Fruit fly (Drosophila melanogaster) whole organism, wandering third instar larva: Measurements from ENCODE around the gene CG9444.

Experiments used
- Abd-B ChIP-seq: fragments of >200 bp; optimal IDR thresholded peaks from 2 replicates; lab custom pipeline; 2017; ENCODE audit warnings: missing biosample characterization, missing genetic modification characterization
- CG32264 ChIP-seq: fragments of 200-800 bp; sonication (Bioruptor generic); optimal IDR thresholded peaks from 2 replicates; lab custom pipeline; 2016; ENCODE audit warnings: missing biosample characterization, missing genetic modification characterization
- CrebA ChIP-seq: fragments of 200-800 bp; sonication (Bioruptor generic); optimal IDR thresholded peaks from 2 replicates; lab custom pipeline; 2016; ENCODE audit warnings: missing biosample characterization, mild to moderate bottlenecking, missing genetic modification characterization, borderline replicate concordance
- Dfd ChIP-seq: fragments of >200 bp; optimal IDR thresholded peaks from 2 replicates; lab custom pipeline; 2017; ENCODE audit warnings: missing biosample characterization, missing genetic modification characterization
- Dif ChIP-seq: fragments of 200-275, 200-300 bp; sonication (Bioruptor generic); optimal IDR thresholded peaks from 2 replicates; lab custom pipeline; 2018; ENCODE audit warnings: missing biosample characterization, missing genetic modification characterization; ENCODE audit not compliant: partially characterized antibody
- HLH106 ChIP-seq: fragments of 200-800 bp; optimal IDR thresholded peaks from 3 replicates; lab custom pipeline; 2019; ENCODE audit warnings: missing biosample characterization, mild to moderate bottlenecking, missing genetic modification characterization, moderate library complexity
- Hnf4 ChIP-seq: fragments of 200-800 bp; sonication (Bioruptor generic); optimal IDR thresholded peaks from 2 replicates; lab custom pipeline; 2016; ENCODE audit warnings: missing biosample characterization, mild to moderate bottlenecking, missing genetic modification characterization
- Hr78 ChIP-seq: fragments of >200 bp; optimal IDR thresholded peaks from 2 replicates; lab custom pipeline; 2017; ENCODE audit warnings: missing biosample characterization, missing genetic modification characterization
- Hr83 ChIP-seq: fragments of 200-300 bp; sonication (Bioruptor generic); optimal IDR thresholded peaks from 2 replicates; lab custom pipeline; 2016; ENCODE audit warnings: missing biosample characterization, mild to moderate bottlenecking, missing genetic modification characterization, moderate library complexity; ENCODE audit not compliant: poor library complexity, severe bottlenecking
- Jra ChIP-seq: sonication (Bioruptor generic); optimal IDR thresholded peaks from 2 replicates; lab custom pipeline; 2016; ENCODE audit warnings: missing biosample characterization, missing genetic modification characterization
- Mio ChIP-seq: sonication (Bioruptor generic); optimal IDR thresholded peaks from 2 replicates; lab custom pipeline; 2016; ENCODE audit warnings: missing biosample characterization, missing genetic modification characterization
- Myc ChIP-seq: fragments of >200 bp; optimal IDR thresholded peaks from 2 replicates; lab custom pipeline; 2017
- N ChIP-seq: fragments of >200 bp; optimal IDR thresholded peaks from 2 replicates; lab custom pipeline; 2018; ENCODE audit warnings: missing biosample characterization, missing external identifiers, missing genetic modification characterization
- OdsH ChIP-seq: fragments of 200-800 bp; sonication (Bioruptor generic); optimal IDR thresholded peaks from 2 replicates; lab custom pipeline; 2016; ENCODE audit warnings: missing biosample characterization, mild to moderate bottlenecking, missing genetic modification characterization
- Rel ChIP-seq, 2 experiments: fragments of 200-800 bp; sonication (Bioruptor generic) in 1 of 2; optimal IDR thresholded peaks; 2 replicates in 1 of 2; 3 replicates in 1 of 2; lab custom pipeline; 2016 to 2019; ENCODE audit warnings: mild to moderate bottlenecking in 2 of 2, missing biosample characterization in 2 of 2, missing genetic modification characterization in 2 of 2, moderate library complexity in 1 of 2
- Sp1 ChIP-seq: fragments of 200-800 bp; sonication (Bioruptor generic); optimal IDR thresholded peaks from 3 replicates; lab custom pipeline; 2019; ENCODE audit warnings: missing biosample characterization, mild to moderate bottlenecking, missing genetic modification characterization, moderate library complexity
- br ChIP-seq: fragments of 200-800 bp; sonication (Bioruptor generic); optimal IDR thresholded peaks from 2 replicates; lab custom pipeline; 2016; ENCODE audit warnings: missing biosample characterization, missing genetic modification characterization
- brk ChIP-seq: fragments of 200-800 bp; sonication (Bioruptor generic); optimal IDR thresholded peaks from 2 replicates; lab custom pipeline; 2016; ENCODE audit warnings: missing biosample characterization, mild to moderate bottlenecking, missing genetic modification characterization
- dl ChIP-seq, 2 experiments: fragments of 175-275, 200-275 bp in 1 of 2; fragments of 200-275 bp in 1 of 2; sonication (Bioruptor generic); optimal IDR thresholded peaks; lab custom pipeline; 2018; ENCODE audit warnings: mild to moderate bottlenecking in 2 of 2, missing biosample characterization in 2 of 2, missing genetic modification characterization in 2 of 2, moderate library complexity in 2 of 2; ENCODE audit not compliant: partially characterized antibody in 2 of 2, insufficient read depth in 1 of 2
- dmrt93B ChIP-seq: fragments of 200-800 bp; sonication (Bioruptor generic); optimal IDR thresholded peaks from 2 replicates; lab custom pipeline; 2018; ENCODE audit warnings: missing biosample characterization, mild to moderate bottlenecking, missing genetic modification characterization
- dsf ChIP-seq: sonication (Bioruptor generic); optimal IDR thresholded peaks from 2 replicates; lab custom pipeline; 2016; ENCODE audit warnings: missing biosample characterization, missing genetic modification characterization, borderline replicate concordance
- ey ChIP-seq: fragments of 200-800 bp; sonication (Bioruptor generic); optimal IDR thresholded peaks from 2 replicates; lab custom pipeline; 2016; ENCODE audit warnings: missing biosample characterization, missing genetic modification characterization
- foxo ChIP-seq, 2 experiments: fragments of 200-800 bp; sonication (Bioruptor generic); optimal IDR thresholded peaks; 2 replicates in 1 of 2; 3 replicates in 1 of 2; lab custom pipeline; 2016 to 2017; ENCODE audit warnings: missing biosample characterization in 2 of 2, missing genetic modification characterization in 2 of 2
- fru ChIP-seq: fragments of 200-800 bp; sonication (Bioruptor generic); optimal IDR thresholded peaks from 3 replicates; lab custom pipeline; 2016; ENCODE audit warnings: missing biosample characterization, mild to moderate bottlenecking, missing genetic modification characterization
- h ChIP-seq: fragments of 200-800 bp; sonication (Bioruptor generic); optimal IDR thresholded peaks from 3 replicates; lab custom pipeline; 2016; ENCODE audit warnings: missing biosample characterization, mild to moderate bottlenecking, missing genetic modification characterization
- jim ChIP-seq: fragments of 175-275, 200-325 bp; sonication (Bioruptor generic); optimal IDR thresholded peaks from 2 replicates; lab custom pipeline; 2016; ENCODE audit warnings: missing biosample characterization, mild to moderate bottlenecking, missing genetic modification characterization
- pan ChIP-seq: fragments of >200 bp; optimal IDR thresholded peaks from 2 replicates; lab custom pipeline; 2017
- psq ChIP-seq: fragments of 200-800 bp; sonication (Bioruptor generic); optimal IDR thresholded peaks from 3 replicates; lab custom pipeline; 2017; ENCODE audit warnings: missing biosample characterization, mild to moderate bottlenecking, missing genetic modification characterization, moderate library complexity
- rgr ChIP-seq: fragments of 200-800 bp; sonication (Bioruptor generic); optimal IDR thresholded peaks from 3 replicates; lab custom pipeline; 2016; ENCODE audit warnings: missing biosample characterization, mild to moderate bottlenecking, missing genetic modification characterization
- sage ChIP-seq: fragments of 200-800 bp; sonication (Bioruptor generic); optimal IDR thresholded peaks from 2 replicates; lab custom pipeline; 2016; ENCODE audit warnings: missing biosample characterization, mild to moderate bottlenecking, missing genetic modification characterization
- sv ChIP-seq: fragments of 200-800 bp; sonication (Bioruptor generic); optimal IDR thresholded peaks from 3 replicates; lab custom pipeline; 2016; ENCODE audit warnings: missing biosample characterization, missing genetic modification characterization
- tai ChIP-seq: sonication (Bioruptor generic); optimal IDR thresholded peaks from 2 replicates; lab custom pipeline; 2016; ENCODE audit warnings: missing biosample characterization, missing genetic modification characterization
- usp ChIP-seq: fragments of >200 bp; optimal IDR thresholded peaks from 2 replicates; lab custom pipeline; 2017; ENCODE audit warnings: missing biosample characterization, missing genetic modification characterization

Gene CG9444

DNA sequence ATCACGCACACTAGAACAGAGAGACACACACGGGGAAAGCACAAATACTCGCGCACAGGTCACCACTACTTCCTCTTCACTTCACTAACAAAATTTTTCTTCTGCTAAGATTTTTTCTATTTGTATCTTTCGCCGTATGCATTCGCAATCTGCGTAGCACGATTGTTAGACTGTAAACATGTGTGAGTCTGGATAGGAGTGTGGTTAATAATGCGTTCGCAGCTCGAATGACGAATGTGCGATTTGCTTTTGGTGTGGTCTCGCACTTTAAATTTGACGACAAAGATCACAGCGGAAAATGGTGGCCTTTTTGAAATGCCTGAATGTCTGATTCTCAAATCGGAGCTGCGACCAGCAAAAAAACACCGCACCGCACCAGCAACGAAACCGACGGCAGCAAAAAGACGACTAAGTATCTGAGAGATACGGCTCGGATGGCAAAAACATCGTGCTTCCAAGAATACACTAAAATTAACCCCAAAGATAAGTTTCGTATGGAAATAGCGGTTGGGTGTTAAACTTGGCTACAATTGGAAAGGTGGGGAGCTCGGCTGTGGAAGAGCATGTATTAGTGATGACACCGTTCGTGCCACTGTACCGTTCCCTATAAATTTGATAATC is 21.1 kb upstream of the CG9444 start, which contains the start of gene Unc-115a:
Gene Unc-115a, minus strand, starts transcription at position 410 of the 621 bp plus-strand sequence.
- TF ChIP-seq CrebA: no peak
- TF ChIP-seq Myc (lab: Kevin White, UChicago): peak; percentile 86
- no peak for TF ChIP-seq CG32264
- TF ChIP-seq OdsH: peak; percentile 5
- TF ChIP-seq sage (GFP tag; lab: Kevin White, UChicago): no peak
- TF ChIP-seq Dif (GFP tag; lab: Kevin White, UChicago): peak; percentile 56
- TF ChIP-seq HLH106 (tag; lab: Kevin White, UChicago): no peak
- TF ChIP-seq Sp1: peak; percentile 57
- TF ChIP-seq fru (GFP tag; lab: Kevin White, UChicago): peak; percentile 71
- no peak for TF ChIP-seq dmrt93B (GFP tag; lab: Kevin White, UChicago)
- TF ChIP-seq Rel (GFP tag; optimal IDR thresholded peaks at IDR 0.05; lab: Kevin White, UChicago): no peak
- peak; percentile 61 for TF ChIP-seq Rel (tag; optimal IDR thresholded peaks at IDR 0.05; lab: Kevin White, UChicago)
- peak; percentile 57 for TF ChIP-seq rgr (GFP tag; lab: Kevin White, UChicago)
- TF ChIP-seq foxo (GFP tag; optimal IDR thresholded peaks at IDR 0.05; lab: Kevin White, UChicago): no peak
- TF ChIP-seq h (GFP tag; lab: Kevin White, UChicago): peak; percentile 57
- TF ChIP-seq ey (GFP tag; lab: Kevin White, UChicago): no peak
- no peak for TF ChIP-seq N (GFP tag; lab: Kevin White, UChicago)
- peak; percentile 95 for TF ChIP-seq jim (GFP tag; lab: Kevin White, UChicago)
- no peak for TF ChIP-seq pan (lab: Kevin White, UChicago)
- TF ChIP-seq Hr83: peak; percentile 77
- TF ChIP-seq Dfd (GFP tag; lab: Kevin White, UChicago): no peak
- TF ChIP-seq sv (GFP tag; lab: Kevin White, UChicago): peak; percentile 38

DNA sequence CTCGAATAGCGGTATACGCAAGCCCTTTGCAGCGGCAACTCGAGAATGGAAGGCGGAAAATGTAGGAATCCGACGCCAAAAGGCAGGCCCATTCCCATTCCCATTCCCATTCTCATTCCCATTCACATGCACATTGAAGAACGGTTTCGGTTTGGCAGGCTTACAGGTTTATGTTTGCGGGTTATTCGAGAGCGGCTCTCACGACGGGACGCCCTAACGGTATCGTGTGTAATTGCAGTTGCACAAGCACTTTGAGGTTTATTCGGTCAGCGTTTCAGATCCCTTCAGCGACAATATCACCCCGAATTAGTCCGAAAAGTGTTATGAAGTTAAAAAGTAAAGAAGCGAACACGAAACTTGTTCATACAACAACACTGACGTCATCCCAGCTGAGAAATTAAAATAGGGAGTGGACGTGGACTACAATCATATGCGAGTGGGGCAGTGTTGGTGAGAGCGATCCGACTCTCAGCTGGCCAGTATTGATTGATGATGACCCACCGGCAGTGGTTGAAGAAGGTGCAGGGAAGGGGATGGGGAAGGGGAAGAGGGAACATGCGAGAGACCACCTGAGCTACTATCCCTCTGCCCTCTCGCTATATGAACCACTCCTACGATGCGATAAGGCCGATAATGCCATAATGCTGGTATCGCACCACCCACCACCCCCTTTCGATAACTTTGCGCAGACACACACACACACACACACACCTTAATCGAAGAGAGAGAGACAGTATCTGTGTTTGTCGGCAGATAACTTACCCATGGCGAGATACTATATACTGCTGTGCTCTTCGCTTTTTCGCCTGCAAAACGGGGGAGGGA is 20.3 kb upstream of the CG9444 start:
- TF ChIP-seq Hr78 (peak; percentile 23), sage (GFP tag; lab: Kevin White, UChicago) (no peak), Dif (GFP tag; lab: Kevin White, UChicago) (peak; percentile 70), HLH106 (tag; lab: Kevin White, UChicago) (no peak), Myc (lab: Kevin White, UChicago) (no peak), br (GFP tag; lab: Kevin White, UChicago) (no peak), dsf (GFP tag; lab: Kevin White, UChicago) (no peak), foxo (GFP tag; optimal IDR thresholded peaks at IDR 0.05; lab: Kevin White, UChicago) (peak in 1 of 2 experiments; percentile 47), Rel (GFP tag; optimal IDR thresholded peaks at IDR 0.05; lab: Kevin White, UChicago) (no peak), Rel (tag; optimal IDR thresholded peaks at IDR 0.05; lab: Kevin White, UChicago) (peak; percentile 77), rgr (GFP tag; lab: Kevin White, UChicago) (peak; percentile 23), ey (GFP tag; lab: Kevin White, UChicago) (no peak), psq (GFP tag; lab: Kevin White, UChicago) (peak; percentile 6), Abd-B (no peak), Jra (GFP tag; lab: Kevin White, UChicago) (peak; percentile 62), Sp1 (no peak), brk (GFP tag; lab: Kevin White, UChicago) (no peak), dl (GFP tag; optimal IDR thresholded peaks at IDR 0.05; lab: Kevin White, UChicago; ENCODE audit: insufficient read depth in 1 of 2, partially characterized antibody in 2 of 2) (peak in 1 of 2 experiments; percentile 75), jim (GFP tag; lab: Kevin White, UChicago) (no peak), pan (lab: Kevin White, UChicago) (no peak), usp (no peak), h (GFP tag; lab: Kevin White, UChicago) (peak; percentile 62), Dfd (GFP tag; lab: Kevin White, UChicago) (peak; percentile 77), Mio (GFP tag; lab: Kevin White, UChicago) (no peak), CrebA (no peak), Hnf4 (no peak), Hr83 (peak; percentile 70), tai (GFP tag; lab: Kevin White, UChicago) (no peak), N (GFP tag; lab: Kevin White, UChicago) (peak; percentile 80)
